Worm (Caenorhabditis elegans): ENCODE data around the gene mmad-1.

The mmad-1 gene

ce11 chrIII:13530017-13530416, 18.8 kb downstream of the mmad-1 start (continued):
- TF ChIP-seq ama-1 (optimal IDR thresholded peaks at IDR 0.05) = no peak
- TF ChIP-seq nhr-76 (tag; optimal IDR thresholded peaks at IDR 0.05) = no peak
- no peak for TF ChIP-seq mml-1 (tag; optimal IDR thresholded peaks at IDR 0.05)
- no peak for TF ChIP-seq skn-1 (tag; optimal IDR thresholded peaks at IDR 0.05)
- no peak for TF ChIP-seq fkh-10 (GFP tag; optimal IDR thresholded peaks at IDR 0.05)
- no peak for TF ChIP-seq nhr-12 (tag; optimal IDR thresholded peaks at IDR 0.05)
- TF ChIP-seq nhr-23 (tag; optimal IDR thresholded peaks at IDR 0.05) = peak; percentile 79
- no peak for TF ChIP-seq nhr-11 (tag; optimal IDR thresholded peaks at IDR 0.05)
- no peak for TF ChIP-seq ZK546.5 (tag; optimal IDR thresholded peaks at IDR 0.05)
- no peak for TF ChIP-seq nhr-28 (tag; optimal IDR thresholded peaks at IDR 0.05)
- peak; percentile 61 for TF ChIP-seq hmg-11 (tag; optimal IDR thresholded peaks at IDR 0.05)
- no peak for TF ChIP-seq ceh-82 (tag; optimal IDR thresholded peaks at IDR 0.05)

- TF ChIP-seq jun-1 (tag; optimal IDR thresholded peaks at IDR 0.05) = no peak
- no peak for TF ChIP-seq ztf-4 (tag; optimal IDR thresholded peaks at IDR 0.05)
- TF ChIP-seq pqm-1 (tag; optimal IDR thresholded peaks at IDR 0.05) = peak; percentile 19
- peak; percentile 43 for TF ChIP-seq elt-2 (tag; optimal IDR thresholded peaks at IDR 0.05)
- no peak for TF ChIP-seq elt-1 (tag; optimal IDR thresholded peaks at IDR 0.05)
- TF ChIP-seq pha-4 (tag; optimal IDR thresholded peaks at IDR 0.05) = peak; percentile 71
- no peak for TF ChIP-seq nhr-77 (tag; optimal IDR thresholded peaks at IDR 0.05)
- no peak for TF ChIP-seq skn-1 (tag; optimal IDR thresholded peaks at IDR 0.05)
- TF ChIP-seq sea-2 (GFP tag; optimal IDR thresholded peaks at IDR 0.05) = no peak
Observed at ce11 chrIII:13528513-13529249, 20.1 kb downstream of the mmad-1 start.

- TF ChIP-seq pqm-1 (tag; optimal IDR thresholded peaks at IDR 0.05) (peak; percentile 31), lin-15B (tag; optimal IDR thresholded peaks at IDR 0.05) (peak; percentile 3), pha-4 (tag; optimal IDR thresholded peaks at IDR 0.05) (peak; percentile 63), elt-2 (tag; optimal IDR thresholded peaks at IDR 0.05) (peak; percentile 38), ama-1 (optimal IDR thresholded peaks at IDR 0.05) (peak; percentile 23), egl-27 (tag; optimal IDR thresholded peaks at IDR 0.05) (no peak)
Observed at ce11 chrIII:13527424-13528097, 21.2 kb downstream of the mmad-1 start, which contains the start of gene lron-13. Gene lron-13, plus strand, starts transcription at chrIII:13527438.

- TF ChIP-seq nhr-76 (tag; optimal IDR thresholded peaks at IDR 0.05) = no peak
- TF ChIP-seq daf-12 (tag; optimal IDR thresholded peaks at IDR 0.05) = no peak
- peak; percentile 16 for TF ChIP-seq fkh-10 (GFP tag; optimal IDR thresholded peaks at IDR 0.05)
- TF ChIP-seq zag-1 (tag; optimal IDR thresholded peaks at IDR 0.05) = no peak
- TF ChIP-seq pha-4 (tag; optimal IDR thresholded peaks at IDR 0.05) = no peak
- no peak for TF ChIP-seq egl-5 (tag; optimal IDR thresholded peaks at IDR 0.05)
Observed at ce11 chrIII:13526702-13527101, 22.1 kb downstream of the mmad-1 start.

ce11 chrIII:13526191-13526590, 22.6 kb downstream of the mmad-1 start:
- TF ChIP-seq pqm-1 (tag; optimal IDR thresholded peaks at IDR 0.05) (peak; percentile 62), nhr-28 (tag; optimal IDR thresholded peaks at IDR 0.05) (no peak), ceh-82 (tag; optimal IDR thresholded peaks at IDR 0.05) (no peak), nhr-76 (tag; optimal IDR thresholded peaks at IDR 0.05) (no peak), pha-4 (tag; optimal IDR thresholded peaks at IDR 0.05) (peak; percentile 13), nhr-77 (tag; optimal IDR thresholded peaks at IDR 0.05) (no peak), fkh-10 (GFP tag; optimal IDR thresholded peaks at IDR 0.05) (no peak), ceh-9 (tag; optimal IDR thresholded peaks at IDR 0.05) (no peak), fos-1 (tag; optimal IDR thresholded peaks at IDR 0.05) (peak; percentile 25), nhr-25 (tag; optimal IDR thresholded peaks at IDR 0.05) (no peak), ceh-28 (tag; optimal IDR thresholded peaks at IDR 0.05) (peak; percentile 47), daf-12 (tag; optimal IDR thresholded peaks at IDR 0.05) (no peak), egl-27 (tag; optimal IDR thresholded peaks at IDR 0.05) (no peak), snpc-4 (tag; optimal IDR thresholded peaks at IDR 0.05) (no peak), elt-2 (tag; optimal IDR thresholded peaks at IDR 0.05) (peak; percentile 60)
